Worm (Caenorhabditis elegans) whole organism, L3 larva: ENCODE results near the gene C04E7.1.

Experiments used
- ZK546.5 ChIP-seq: sonication (generic microtip); optimal IDR thresholded peaks from 2 replicates; lab custom pipeline; 2017; ENCODE audit warnings: missing biosample characterization, missing genetic modification characterization
- ama-1 ChIP-seq: fragments of 150-350 bp; optimal IDR thresholded peaks from 2 replicates; lab custom pipeline; 2018
- ceh-82 ChIP-seq: fragments of 150-350 bp; optimal IDR thresholded peaks from 2 replicates; lab custom pipeline; 2014; ENCODE audit warnings: missing biosample characterization, missing genetic modification characterization
- lin-39 ChIP-seq: fragments of 150-350 bp; optimal IDR thresholded peaks from 2 replicates; lab custom pipeline; 2018; ENCODE audit warnings: missing biosample characterization, missing genetic modification reagents, missing genetic modification characterization
- nhr-25 ChIP-seq: sonication (generic microtip); optimal IDR thresholded peaks from 2 replicates; lab custom pipeline; 2017; ENCODE audit warnings: missing biosample characterization, missing genetic modification characterization
- snpc-4 ChIP-seq: fragments of 150-350 bp; optimal IDR thresholded peaks from 2 replicates; lab custom pipeline; 2014; ENCODE audit warnings: missing biosample characterization, missing genetic modification characterization
- ztf-11 ChIP-seq: fragments of 150-350 bp; optimal IDR thresholded peaks from 2 replicates; lab custom pipeline; 2014; ENCODE audit warnings: missing biosample characterization, missing genetic modification characterization

DNA sequence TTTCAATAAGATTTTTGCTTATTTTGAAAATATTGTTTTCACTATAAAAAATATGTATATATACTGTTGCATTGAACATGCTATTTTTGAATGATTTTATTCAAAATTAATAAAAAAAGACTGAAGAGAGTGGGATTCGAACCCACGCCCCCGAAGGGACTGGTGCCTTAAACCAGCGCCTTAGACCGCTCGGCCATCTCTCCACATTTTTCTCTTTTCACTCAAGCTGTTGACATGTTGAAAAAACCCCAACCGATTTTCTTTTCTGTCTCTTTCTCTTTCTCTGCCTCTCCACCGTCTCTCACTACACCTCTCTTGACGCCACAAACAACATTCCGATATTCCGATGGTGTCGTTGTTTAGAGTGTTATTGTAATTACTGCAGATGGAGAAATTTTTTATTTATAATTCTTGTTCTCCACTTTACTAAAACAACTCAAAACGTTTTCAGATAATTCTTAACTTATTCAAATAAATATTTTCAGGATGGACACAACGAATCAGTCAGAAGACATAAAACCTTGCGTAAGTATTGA is 4.7 kb upstream of the C04E7.1 start, which contains the start of gene sor-3:
- TF ChIP-seq snpc-4 (tag; lab: Kevin White, UChicago) = peak; percentile 36
- no peak for TF ChIP-seq ama-1 (lab: Kevin White, UChicago)
- TF ChIP-seq lin-39 (tag; lab: Kevin White, UChicago) = peak; percentile 79
- TF ChIP-seq nhr-25 (tag; lab: Kevin White, UChicago) = peak; percentile 71
- peak; percentile 67 for TF ChIP-seq ceh-82
- TF ChIP-seq ZK546.5 = no peak
- TF ChIP-seq ztf-11 = no peak
